Worm (Caenorhabditis elegans) whole organism, mixed stage, embryonic: ENCODE results near the gene Y7A9A.1.

Source experiments
- M03D4.4 ChIP-seq: sonication (generic microtip); optimal IDR thresholded peaks from 2 replicates; lab custom pipeline; 2017; ENCODE audit warnings: mild to moderate bottlenecking, missing genetic modification characterization, missing compliant biosample characterization
- bed-3 ChIP-seq: fragments of 200-800 bp; sonication (Bioruptor generic); optimal IDR thresholded peaks from 3 replicates; lab custom pipeline; 2018; ENCODE audit warnings: mild to moderate bottlenecking, missing genetic modification characterization, moderate library complexity, missing compliant biosample characterization
- blmp-1 ChIP-seq: fragments of 150-350 bp; optimal IDR thresholded peaks from 2 replicates; lab custom pipeline; 2014; ENCODE audit warnings: missing biosample characterization, missing genetic modification characterization
- ceh-39 ChIP-seq: fragments of 150-350 bp; optimal IDR thresholded peaks from 2 replicates; lab custom pipeline; 2014; ENCODE audit warnings: missing biosample characterization, missing genetic modification characterization
- ceh-43 ChIP-seq: fragments of 200-800 bp; sonication (Bioruptor generic); optimal IDR thresholded peaks from 2 replicates; lab custom pipeline; 2018; ENCODE audit warnings: mild to moderate bottlenecking, missing genetic modification characterization, moderate library complexity, missing compliant biosample characterization
- ceh-83 ChIP-seq: fragments of 200-800 bp; sonication (Bioruptor generic); optimal IDR thresholded peaks from 2 replicates; lab custom pipeline; 2018; ENCODE audit warnings: mild to moderate bottlenecking, missing genetic modification characterization, missing compliant biosample characterization
- ces-1 ChIP-seq: fragments of 150-350 bp; optimal IDR thresholded peaks from 2 replicates; lab custom pipeline; 2014; ENCODE audit warnings: missing biosample characterization, missing genetic modification reagents, missing genetic modification characterization
- cnd-1 ChIP-seq: fragments of 200-800 bp; sonication (Bioruptor generic); optimal IDR thresholded peaks from 2 replicates; lab custom pipeline; 2018; ENCODE audit warnings: mild to moderate bottlenecking, missing genetic modification characterization, missing compliant biosample characterization
- drap-1 ChIP-seq: fragments of 200-800 bp; sonication (Bioruptor generic); optimal IDR thresholded peaks from 3 replicates; lab custom pipeline; 2018; ENCODE audit warnings: mild to moderate bottlenecking, missing genetic modification characterization, missing compliant biosample characterization
- elt-1 ChIP-seq: sonication (generic microtip); optimal IDR thresholded peaks from 2 replicates; lab custom pipeline; 2017; ENCODE audit warnings: missing genetic modification characterization, mild to moderate bottlenecking, missing compliant biosample characterization, antibody characterized with exemption, moderate library complexity, borderline replicate concordance; ENCODE audit not compliant: insufficient read depth
- elt-3 ChIP-seq: fragments of 150-350 bp; optimal IDR thresholded peaks from 2 replicates; lab custom pipeline; 2014; ENCODE audit warnings: missing biosample characterization, missing genetic modification characterization
- flh-1 ChIP-seq: fragments of 200-800 bp; sonication (Bioruptor generic); optimal IDR thresholded peaks from 2 replicates; lab custom pipeline; 2018; ENCODE audit warnings: mild to moderate bottlenecking, missing genetic modification characterization, moderate library complexity, missing compliant biosample characterization
- ham-2 ChIP-seq: fragments of 200-800 bp; sonication (Bioruptor generic); optimal IDR thresholded peaks from 2 replicates; lab custom pipeline; 2018; ENCODE audit warnings: mild to moderate bottlenecking, missing genetic modification characterization, missing compliant biosample characterization
- hlh-1 ChIP-seq: fragments of 150-350 bp; optimal IDR thresholded peaks from 2 replicates; lab custom pipeline; 2014; ENCODE audit warnings: missing biosample characterization, missing genetic modification reagents, missing genetic modification characterization
- lin-13 ChIP-seq: fragments of 150-350 bp; optimal IDR thresholded peaks from 2 replicates; lab custom pipeline; 2014; ENCODE audit warnings: missing biosample characterization, missing genetic modification characterization
- lin-32 ChIP-seq: fragments of 200-800 bp; sonication (Bioruptor generic); optimal IDR thresholded peaks from 2 replicates; lab custom pipeline; 2018; ENCODE audit warnings: mild to moderate bottlenecking, missing genetic modification characterization, missing compliant biosample characterization
- lsy-2 ChIP-seq: fragments of 150-350 bp; optimal IDR thresholded peaks from 2 replicates; lab custom pipeline; 2014; ENCODE audit warnings: missing biosample characterization, missing genetic modification characterization
- mab-5 ChIP-seq: fragments of 150-350 bp; optimal IDR thresholded peaks from 2 replicates; lab custom pipeline; 2014; ENCODE audit warnings: missing biosample characterization, missing genetic modification characterization
- mep-1 ChIP-seq: fragments of 150-350 bp; optimal IDR thresholded peaks from 2 replicates; lab custom pipeline; 2017; ENCODE audit warnings: missing biosample characterization, missing genetic modification reagents, missing genetic modification characterization, inconsistent platforms
- mls-2 ChIP-seq: sonication (generic microtip); optimal IDR thresholded peaks from 2 replicates; lab custom pipeline; 2016; ENCODE audit warnings: mild to moderate bottlenecking, missing genetic modification characterization, moderate library complexity, missing compliant biosample characterization
- nhr-12 ChIP-seq: fragments of 150-350 bp; optimal IDR thresholded peaks from 2 replicates; lab custom pipeline; 2014; ENCODE audit warnings: missing biosample characterization, missing genetic modification characterization
- nhr-2 ChIP-seq: fragments of 150-350 bp; optimal IDR thresholded peaks from 2 replicates; lab custom pipeline; 2014; ENCODE audit warnings: missing biosample characterization, missing genetic modification characterization
- nhr-237 ChIP-seq: fragments of 150-350 bp; optimal IDR thresholded peaks from 2 replicates; lab custom pipeline; 2014; ENCODE audit warnings: missing biosample characterization, missing genetic modification characterization
- nhr-28 ChIP-seq: fragments of 150-350 bp; optimal IDR thresholded peaks from 2 replicates; lab custom pipeline; 2014; ENCODE audit warnings: missing biosample characterization, missing genetic modification characterization
- nhr-76 ChIP-seq: sonication (generic microtip); optimal IDR thresholded peaks from 2 replicates; lab custom pipeline; 2017; ENCODE audit warnings: missing biosample characterization, missing genetic modification characterization
- pha-4 ChIP-seq: fragments of 150-350 bp; optimal IDR thresholded peaks from 2 replicates; lab custom pipeline; 2018; ENCODE audit warnings: missing biosample characterization, missing genetic modification reagents, missing genetic modification characterization
- sem-2 ChIP-seq: fragments of 200-800 bp; sonication (Bioruptor generic); optimal IDR thresholded peaks from 2 replicates; lab custom pipeline; 2018; ENCODE audit warnings: mild to moderate bottlenecking, missing genetic modification characterization, missing compliant biosample characterization
- snpc-4 ChIP-seq: fragments of 150-350 bp; optimal IDR thresholded peaks from 2 replicates; lab custom pipeline; 2014; ENCODE audit warnings: missing biosample characterization, missing genetic modification characterization
- sptf-1 ChIP-seq: sonication (generic microtip); optimal IDR thresholded peaks from 2 replicates; lab custom pipeline; 2017; ENCODE audit warnings: mild to moderate bottlenecking, missing genetic modification characterization, moderate library complexity, missing compliant biosample characterization
- tbx-8 ChIP-seq: fragments of 200-800 bp; sonication (Bioruptor generic); optimal IDR thresholded peaks from 2 replicates; lab custom pipeline; 2018; ENCODE audit warnings: mild to moderate bottlenecking, missing genetic modification characterization, moderate library complexity, missing compliant biosample characterization
- unc-120 ChIP-seq: sonication (generic microtip); optimal IDR thresholded peaks from 2 replicates; lab custom pipeline; 2017; ENCODE audit warnings: missing genetic modification characterization, missing compliant biosample characterization; ENCODE audit not compliant: poor library complexity, severe bottlenecking
- unc-39 ChIP-seq: fragments of 150-350 bp; optimal IDR thresholded peaks from 2 replicates; lab custom pipeline; 2014; ENCODE audit warnings: missing biosample characterization, missing genetic modification characterization
- unc-62 ChIP-seq: fragments of 150-350 bp; optimal IDR thresholded peaks from 2 replicates; lab custom pipeline; 2014; ENCODE audit warnings: missing biosample characterization, missing genetic modification reagents, missing genetic modification characterization
- zip-8 ChIP-seq: fragments of 150-350 bp; optimal IDR thresholded peaks from 2 replicates; lab custom pipeline; 2014; ENCODE audit warnings: missing biosample characterization, missing genetic modification characterization
- ztf-11 ChIP-seq: fragments of 150-350 bp; optimal IDR thresholded peaks from 2 replicates; lab custom pipeline; 2014; ENCODE audit warnings: missing biosample characterization, missing genetic modification characterization

Y7A9A.1 gene

DNA sequence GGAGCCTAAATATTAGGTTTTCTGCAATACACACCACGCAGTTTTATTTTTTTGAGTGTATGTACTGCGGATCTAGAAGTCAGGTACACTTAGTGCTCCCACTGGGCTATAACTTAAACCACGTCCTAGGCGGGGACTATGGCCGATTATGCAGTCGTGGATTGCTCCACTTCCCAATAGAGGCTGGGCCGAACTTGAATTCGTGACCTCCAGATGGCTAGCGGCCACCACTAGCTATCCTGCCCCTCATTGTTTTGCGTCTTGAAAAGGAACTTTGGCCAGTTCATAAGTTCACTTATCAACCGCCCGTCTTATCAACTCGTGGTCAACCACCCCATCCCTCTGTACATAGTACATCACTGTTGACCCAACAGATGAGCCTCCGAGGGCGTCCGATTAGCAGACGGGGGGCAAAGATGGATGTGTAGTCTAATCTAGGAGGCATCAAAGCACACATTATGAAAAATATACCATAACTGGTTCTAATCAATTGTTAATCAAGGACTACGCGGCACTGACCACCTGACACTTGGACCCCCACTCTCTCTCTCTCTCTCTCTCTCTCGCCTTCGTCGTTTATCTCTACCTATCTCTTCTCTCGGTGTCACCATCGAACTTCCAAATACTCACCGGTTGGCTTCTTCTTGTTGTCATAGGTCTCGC, 27.2 kb upstream of the Y7A9A.1 start:
- no peak for TF ChIP-seq ces-1 (GFP tag; lab: Kevin White, UChicago)
- TF ChIP-seq sem-2 (GFP tag; lab: Kevin White, UChicago), result no peak
- TF ChIP-seq nhr-2 (tag; lab: Kevin White, UChicago), result no peak
- no peak for TF ChIP-seq drap-1 (GFP tag; lab: Kevin White, UChicago)
- TF ChIP-seq bed-3 (GFP tag; lab: Kevin White, UChicago), result no peak
- TF ChIP-seq blmp-1 (tag; lab: Kevin White, UChicago), result no peak
- TF ChIP-seq pha-4 (tag; lab: Kevin White, UChicago), result no peak
- TF ChIP-seq zip-8, result no peak
- no peak for TF ChIP-seq tbx-8 (GFP tag; lab: Kevin White, UChicago)
- no peak for TF ChIP-seq lin-13 (tag; lab: Kevin White, UChicago)
- TF ChIP-seq cnd-1, result no peak
- TF ChIP-seq ztf-11 (tag; lab: Kevin White, UChicago), result no peak
- no peak for TF ChIP-seq ceh-43 (GFP tag; lab: Kevin White, UChicago)
- no peak for TF ChIP-seq nhr-12 (tag; lab: Kevin White, UChicago)
- TF ChIP-seq unc-62, result peak; percentile 13
- peak; percentile 57 for TF ChIP-seq elt-1 (tag; lab: Kevin White, UChicago)
- TF ChIP-seq lin-32 (GFP tag; lab: Kevin White, UChicago), result no peak
- no peak for TF ChIP-seq flh-1 (GFP tag; lab: Kevin White, UChicago)
- no peak for TF ChIP-seq ceh-83
- no peak for TF ChIP-seq sptf-1 (tag; lab: Kevin White, UChicago)
- TF ChIP-seq mep-1 (tag; lab: Kevin White, UChicago), result no peak
- no peak for TF ChIP-seq nhr-76 (tag; lab: Kevin White, UChicago)
- TF ChIP-seq unc-120 (tag; lab: Kevin White, UChicago), result peak; percentile 85
- TF ChIP-seq snpc-4, result no peak
- TF ChIP-seq lsy-2 (tag; lab: Kevin White, UChicago), result no peak
- TF ChIP-seq elt-3, result no peak
- no peak for TF ChIP-seq mls-2 (tag; lab: Kevin White, UChicago)
- peak; percentile 81 for TF ChIP-seq hlh-1 (tag; lab: Kevin White, UChicago)
- TF ChIP-seq nhr-28, result no peak
- TF ChIP-seq ceh-39, result no peak
- TF ChIP-seq M03D4.4 (tag; lab: Kevin White, UChicago), result no peak
- no peak for TF ChIP-seq mab-5 (tag; lab: Kevin White, UChicago)
- no peak for TF ChIP-seq nhr-237
- TF ChIP-seq unc-39, result no peak
- TF ChIP-seq ham-2 (GFP tag; lab: Kevin White, UChicago), result no peak
- TF ChIP-seq, all 35 proteins: peak for 4

DNA sequence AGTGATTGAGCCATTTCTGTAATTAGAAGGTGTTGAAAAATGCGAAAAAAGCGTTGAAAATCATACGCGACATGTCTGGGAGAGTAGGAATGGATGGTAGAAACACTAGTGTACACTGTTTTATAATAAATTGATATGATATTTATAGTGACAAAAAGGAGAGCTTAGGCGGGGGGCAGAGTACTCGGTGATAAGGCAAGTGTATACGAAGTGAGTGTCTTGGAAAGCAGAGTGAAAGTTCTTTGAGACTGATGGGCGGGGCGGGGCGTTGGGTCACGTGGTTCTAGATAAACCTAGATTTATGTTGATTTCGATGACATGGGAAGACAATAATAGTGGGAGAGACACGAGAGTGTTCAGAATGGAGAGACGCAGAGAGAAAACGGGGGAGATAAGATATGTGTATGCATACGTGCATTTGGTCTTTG, 26.2 kb upstream of the Y7A9A.1 start, which contains the start of gene gln-3:
TSS of gene gln-3 (minus strand) at position 73 of the 428 bp plus-strand sequence.
- no peak for TF ChIP-seq pha-4 (tag; lab: Kevin White, UChicago)
- peak; percentile 30 for TF ChIP-seq elt-3
- no peak for TF ChIP-seq ceh-43 (GFP tag; lab: Kevin White, UChicago)
- peak; percentile 52 for TF ChIP-seq unc-62
- TF ChIP-seq ham-2 (GFP tag; lab: Kevin White, UChicago), result peak; percentile 58
- no peak for TF ChIP-seq hlh-1 (tag; lab: Kevin White, UChicago)
- TF ChIP-seq zip-8, result no peak
- TF ChIP-seq lin-13 (tag; lab: Kevin White, UChicago), result no peak
- no peak for TF ChIP-seq flh-1 (GFP tag; lab: Kevin White, UChicago)
- TF ChIP-seq nhr-28, result no peak
- TF ChIP-seq nhr-2 (tag; lab: Kevin White, UChicago), result no peak
- peak; percentile 75 for TF ChIP-seq elt-1 (tag; lab: Kevin White, UChicago)
- TF ChIP-seq bed-3 (GFP tag; lab: Kevin White, UChicago), result no peak
- no peak for TF ChIP-seq lsy-2 (tag; lab: Kevin White, UChicago)
- TF ChIP-seq M03D4.4 (tag; lab: Kevin White, UChicago), result peak; percentile 5
- no peak for TF ChIP-seq nhr-237

DNA sequence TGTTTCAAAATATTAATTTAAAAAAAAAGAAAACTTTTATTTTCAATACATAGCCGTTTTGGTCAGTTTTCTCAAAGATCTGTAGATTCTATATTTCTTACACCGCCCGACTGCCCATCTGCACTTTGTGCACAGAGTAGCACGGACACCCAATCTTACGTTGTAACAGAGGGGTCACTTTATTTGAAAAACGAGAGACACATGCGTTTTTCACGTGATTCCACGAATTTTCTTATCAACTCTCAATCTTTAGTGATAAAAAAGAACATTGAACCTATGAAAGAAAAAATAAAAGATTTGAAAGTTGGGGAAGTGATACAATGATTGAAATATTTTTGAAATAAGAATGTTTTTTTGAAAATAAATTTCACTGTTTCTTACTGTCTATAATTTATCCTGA, 25.5 kb upstream of the Y7A9A.1 start:
- no peak for TF ChIP-seq ces-1 (GFP tag; lab: Kevin White, UChicago)
- peak; percentile 64 for TF ChIP-seq hlh-1 (tag; lab: Kevin White, UChicago)
